Worm (Caenorhabditis elegans): ENCODE results near the gene rme-1.
A peak's percentile ranks its signal among the peaks of the same experiment; 100 is the strongest.

Gene rme-1

DNA sequence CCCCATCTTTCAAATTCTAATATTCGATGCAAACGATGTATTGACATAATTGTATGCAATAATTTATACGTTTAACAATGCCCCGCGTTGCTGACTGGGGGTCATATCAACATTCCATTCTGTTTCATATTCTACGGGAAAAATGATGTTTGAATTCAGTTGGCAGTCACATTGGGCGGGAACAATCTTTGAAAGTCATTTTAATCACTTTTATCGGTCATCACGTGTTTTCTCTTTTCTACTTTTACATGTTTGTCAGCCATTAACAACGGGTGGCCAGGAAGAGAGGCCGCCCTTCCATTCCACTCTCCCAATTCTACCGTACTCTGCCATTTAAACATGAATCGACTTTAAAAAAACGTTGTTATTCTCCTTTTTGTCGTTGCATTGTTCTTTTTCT is 40.0 kb downstream of the rme-1 start:
- TF ChIP-seq sma-9 (GFP tag; optimal IDR thresholded peaks at IDR 0.05) = peak; percentile 65
- no peak for TF ChIP-seq sma-9 (tag; optimal IDR thresholded peaks at IDR 0.05)
- peak; percentile 41 for TF ChIP-seq gmeb-1 (tag; optimal IDR thresholded peaks at IDR 0.05)
- no peak for TF ChIP-seq elt-1 (tag; optimal IDR thresholded peaks at IDR 0.05)
- no peak for TF ChIP-seq nhr-10 (tag; optimal IDR thresholded peaks at IDR 0.05)
- TF ChIP-seq crh-2 (tag; optimal IDR thresholded peaks at IDR 0.05) = peak; percentile 45
- TF ChIP-seq nhr-25 (tag; optimal IDR thresholded peaks at IDR 0.05) = no peak
- TF ChIP-seq skn-1 (tag; optimal IDR thresholded peaks at IDR 0.05) = no peak
- peak; percentile 9 for TF ChIP-seq nhr-129 (tag; optimal IDR thresholded peaks at IDR 0.05)
- TF ChIP-seq blmp-1 (tag; optimal IDR thresholded peaks at IDR 0.05; ENCODE audit: insufficient read depth) = peak; percentile 14
- TF ChIP-seq nhr-237 (tag; optimal IDR thresholded peaks at IDR 0.05) = no peak
- TF ChIP-seq ceh-16 (tag; optimal IDR thresholded peaks at IDR 0.05) = no peak
- no peak for TF ChIP-seq F13H6.1 (tag; optimal IDR thresholded peaks at IDR 0.05)
- TF ChIP-seq peb-1 (tag; optimal IDR thresholded peaks at IDR 0.05) = no peak

DNA sequence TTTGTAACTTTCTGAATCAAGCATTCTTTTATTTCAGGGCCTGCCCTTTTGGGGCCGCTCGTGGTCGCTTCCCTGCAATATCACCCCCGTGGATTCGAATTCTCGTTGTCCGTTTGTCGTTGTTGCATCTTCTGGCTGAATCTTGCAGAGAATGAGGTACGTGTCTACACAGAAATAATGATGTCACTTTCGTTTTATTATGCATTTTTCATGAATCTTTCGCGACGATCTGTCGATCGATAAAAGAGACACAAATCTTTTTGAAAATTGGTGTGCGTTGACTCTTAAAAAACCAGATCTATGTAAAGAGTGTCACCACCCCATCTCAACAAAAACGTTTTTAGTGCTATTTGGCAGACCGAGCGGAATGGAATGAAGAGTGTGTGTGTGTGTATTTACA is 40.5 kb downstream of the rme-1 start:
- TF ChIP-seq ceh-16 (tag; optimal IDR thresholded peaks at IDR 0.05) = peak; percentile 59
- TF ChIP-seq sma-9 (GFP tag; optimal IDR thresholded peaks at IDR 0.05) = peak; percentile 2
- no peak for TF ChIP-seq sma-9 (tag; optimal IDR thresholded peaks at IDR 0.05)
- no peak for TF ChIP-seq snpc-4 (tag; optimal IDR thresholded peaks at IDR 0.05)

DNA sequence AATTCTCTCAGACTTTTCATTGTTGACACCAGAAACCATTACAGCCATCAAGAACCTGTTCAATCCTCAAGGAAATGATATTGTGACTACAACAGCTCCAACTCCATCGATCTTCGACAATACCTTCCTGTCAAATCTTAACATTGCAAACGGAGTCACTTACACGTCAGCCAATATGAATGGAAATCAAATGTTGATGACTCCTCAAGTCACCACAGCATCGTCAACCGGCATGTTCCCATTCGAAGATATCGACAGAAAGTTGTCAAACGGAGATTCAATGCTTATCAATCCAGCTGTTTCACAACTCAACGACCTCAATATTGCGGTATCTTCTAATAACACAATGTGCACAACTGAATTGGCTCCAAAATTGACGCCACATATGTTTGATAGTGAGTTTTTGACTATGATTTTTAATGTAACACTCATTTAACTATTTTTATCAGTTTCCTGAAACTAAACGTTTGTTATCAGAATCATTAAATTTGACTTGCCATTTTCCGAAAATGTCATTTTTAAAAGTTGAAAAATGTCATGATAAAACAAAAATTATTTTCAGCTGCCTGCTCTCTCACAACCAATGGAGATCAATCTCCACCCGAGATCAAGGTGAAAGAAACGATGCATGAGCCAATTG is 42.4 kb downstream of the rme-1 start:
- TF ChIP-seq mbf-1 (tag; optimal IDR thresholded peaks at IDR 0.05) (no peak), nhr-237 (tag; optimal IDR thresholded peaks at IDR 0.05) (no peak), unc-55 (GFP tag; optimal IDR thresholded peaks at IDR 0.05) (no peak), sma-9 (GFP tag; optimal IDR thresholded peaks at IDR 0.05) (peak; percentile 31), sma-9 (tag; optimal IDR thresholded peaks at IDR 0.05) (no peak), ztf-11 (tag; optimal IDR thresholded peaks at IDR 0.05) (no peak), fos-1 (tag; optimal IDR thresholded peaks at IDR 0.05) (peak; percentile 52), sem-4 (tag; optimal IDR thresholded peaks at IDR 0.05) (no peak)

DNA sequence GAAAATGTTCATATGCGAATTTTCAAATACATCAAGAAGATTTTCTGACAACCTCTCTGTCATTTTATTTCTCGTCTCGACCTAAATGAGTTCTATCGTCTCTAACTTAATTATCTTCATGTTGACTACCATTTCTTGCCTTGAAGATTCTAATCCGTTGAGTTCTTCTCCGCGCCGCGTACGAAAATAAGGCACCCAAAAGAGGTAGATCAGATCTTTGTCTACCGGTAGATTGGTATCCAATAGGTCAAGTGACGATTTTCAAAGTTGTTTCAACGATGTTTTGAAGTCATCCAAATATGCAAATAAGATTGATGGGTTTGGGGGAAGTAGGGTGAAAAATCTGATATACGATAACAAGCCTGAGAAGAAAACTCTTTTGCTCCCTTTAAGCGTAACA is 45.3 kb downstream of the rme-1 start:
- TF ChIP-seq elt-1 (tag; optimal IDR thresholded peaks at IDR 0.05) = peak; percentile 95
- no peak for TF ChIP-seq egl-27 (tag; optimal IDR thresholded peaks at IDR 0.05)
- peak; percentile 87 for TF ChIP-seq ceh-16 (tag; optimal IDR thresholded peaks at IDR 0.05)
- peak; percentile 92 for TF ChIP-seq sma-9 (GFP tag; optimal IDR thresholded peaks at IDR 0.05)
- no peak for TF ChIP-seq sma-9 (tag; optimal IDR thresholded peaks at IDR 0.05)
- TF ChIP-seq Y55F3AM.14 (GFP tag; optimal IDR thresholded peaks at IDR 0.05) = no peak
- TF ChIP-seq lin-39 (tag; optimal IDR thresholded peaks at IDR 0.05) = no peak
- TF ChIP-seq ztf-11 (tag; optimal IDR thresholded peaks at IDR 0.05) = no peak
- peak; percentile 47 for TF ChIP-seq nhr-25 (tag; optimal IDR thresholded peaks at IDR 0.05)

ce11 chrV:6259139-6259538 is 50.5 kb downstream of the rme-1 start, which contains the start of gene K08B12.1:
K08B12.1 (plus strand) TSS chrV:6259367.
- TF ChIP-seq nhr-23 (tag; optimal IDR thresholded peaks at IDR 0.05) = no peak
